Fruit fly (Drosophila melanogaster): ENCODE measurements around the gene CG12713.
A peak's percentile ranks its signal among the peaks of the same experiment; 100 is the strongest.

The CG12713 gene

dm6 chr3L:15826347-15826984 lies 5.8 kb upstream of the CG12713 start, which contains the start of the genes DCP2 and dbo (continued):
- peak; percentile 83 for TF ChIP-seq CG9817 (tag; optimal IDR thresholded peaks at IDR 0.05)
- TF ChIP-seq Asciz (GFP tag; optimal IDR thresholded peaks at IDR 0.05) = no peak
- no peak for TF ChIP-seq bigmax (GFP tag; optimal IDR thresholded peaks at IDR 0.05)
- TF ChIP-seq repo (GFP tag; optimal IDR thresholded peaks at IDR 0.05) = no peak
- TF ChIP-seq Vsx1 (GFP tag; optimal IDR thresholded peaks at IDR 0.05) = no peak
- no peak for TF ChIP-seq cad (GFP tag; optimal IDR thresholded peaks at IDR 0.05)
- TF ChIP-seq CG7987 (GFP tag; optimal IDR thresholded peaks at IDR 0.05) = no peak
- peak; percentile 54 for TF ChIP-seq CG16815 (GFP tag; optimal IDR thresholded peaks at IDR 0.05)
- TF ChIP-seq CG10654 (GFP tag; optimal IDR thresholded peaks at IDR 0.05) = peak; percentile 47
- no peak for TF ChIP-seq hth (optimal IDR thresholded peaks at IDR 0.05)
- TF ChIP-seq ab (GFP tag; optimal IDR thresholded peaks at IDR 0.05) = no peak
- TF ChIP-seq CG1602 (GFP tag; optimal IDR thresholded peaks at IDR 0.05) = peak; percentile 54
- TF ChIP-seq CG7928 (GFP tag; optimal IDR thresholded peaks at IDR 0.05) = peak; percentile 87
- no peak for TF ChIP-seq CG7745 (tag; optimal IDR thresholded peaks at IDR 0.05)
- no peak for TF ChIP-seq Atf3 (GFP tag; optimal IDR thresholded peaks at IDR 0.05)
- peak; percentile 43 for TF ChIP-seq CG18764 (GFP tag; optimal IDR thresholded peaks at IDR 0.05)
- no peak for TF ChIP-seq Ets97D (GFP tag; optimal IDR thresholded peaks at IDR 0.05)
- no peak for TF ChIP-seq fd64A (GFP tag; optimal IDR thresholded peaks at IDR 0.05)
- no peak for TF ChIP-seq Aef1 (GFP tag; IDR thresholded peaks at IDR 0.05)
- TF ChIP-seq dmrt99B (tag; optimal IDR thresholded peaks at IDR 0.05) = peak; percentile 67
- peak; percentile 59; the same call in 1 of the 2 replicates for TF ChIP-seq CG6689 (GFP tag; IDR thresholded peaks at IDR 0.05)
- no peak for TF ChIP-seq Kr (GFP tag; optimal IDR thresholded peaks at IDR 0.05)
- TF ChIP-seq HmgZ (tag; optimal IDR thresholded peaks at IDR 0.05) = no peak
- no peak for TF ChIP-seq CG4282 (GFP tag; optimal IDR thresholded peaks at IDR 0.05)
- no peak for TF ChIP-seq Spps (tag; optimal IDR thresholded peaks at IDR 0.05)
- no peak for TF ChIP-seq rib (GFP tag; IDR thresholded peaks at IDR 0.05)
- no peak for TF ChIP-seq YL-1 (GFP tag; optimal IDR thresholded peaks at IDR 0.05)
- peak; percentile 2 for TF ChIP-seq ATbp (GFP tag; optimal IDR thresholded peaks at IDR 0.05)
- TF ChIP-seq dysf (GFP tag; IDR thresholded peaks at IDR 0.05) = peak; percentile 75; the same call in 2 of the 3 replicates
- TF ChIP-seq shn (GFP tag; optimal IDR thresholded peaks at IDR 0.05) = peak; percentile 48
- no peak for TF ChIP-seq CG12236 (GFP tag; optimal IDR thresholded peaks at IDR 0.05)
- peak; percentile 68 for TF ChIP-seq CG2129 (GFP tag; IDR thresholded peaks at IDR 0.05; ENCODE audit: partially characterized antibody)
- no peak for TF ChIP-seq jigr1 (GFP tag; IDR thresholded peaks at IDR 0.05)
- peak; percentile 65 for TF ChIP-seq nmo (GFP tag; optimal IDR thresholded peaks at IDR 0.05)
- peak; percentile 67 for TF ChIP-seq tna (GFP tag; IDR thresholded peaks at IDR 0.05; ENCODE audit: partially characterized antibody)
- TF ChIP-seq Hr3 (GFP tag; optimal IDR thresholded peaks at IDR 0.05) = peak; percentile 66
- TF ChIP-seq CG7963 (GFP tag; IDR thresholded peaks at IDR 0.05; ENCODE audit: partially characterized antibody) = peak; percentile 77
- peak; percentile 65 for TF ChIP-seq tin (GFP tag; optimal IDR thresholded peaks at IDR 0.05)
- TF ChIP-seq CG2199 (GFP tag; IDR thresholded peaks at IDR 0.05) = no peak
- TF ChIP-seq D19B (GFP tag; optimal IDR thresholded peaks at IDR 0.05) = peak; percentile 58
- TF ChIP-seq seq (GFP tag; IDR thresholded peaks at IDR 0.05) = peak; percentile 44; the same call in 1 of the 2 replicates
- TF ChIP-seq NFAT (GFP tag; IDR thresholded peaks at IDR 0.05) = peak; percentile 87
- TF ChIP-seq Fer3 (tag; optimal IDR thresholded peaks at IDR 0.05) = peak; percentile 82
- TF ChIP-seq CG13123 (GFP tag; optimal IDR thresholded peaks at IDR 0.05) = no peak
- peak; percentile 56 for TF ChIP-seq toy (GFP tag; IDR thresholded peaks at IDR 0.05)
- no peak for TF ChIP-seq CG43689 (GFP tag; IDR thresholded peaks at IDR 0.05)
- TF ChIP-seq CG2712 (tag; optimal IDR thresholded peaks at IDR 0.05) = peak; percentile 76
- peak; percentile 1 for TF ChIP-seq Atf-2 (GFP tag; optimal IDR thresholded peaks at IDR 0.05)
- TF ChIP-seq sob (GFP tag; IDR thresholded peaks at IDR 0.05) = peak; percentile 79
- no peak for TF ChIP-seq CG6683 (GFP tag; optimal IDR thresholded peaks at IDR 0.05)
- no peak for TF ChIP-seq Deaf1 (tag; optimal IDR thresholded peaks at IDR 0.05)

All from whole organism, embryonic.